Worm (Caenorhabditis elegans) whole organism, L1 larva: ENCODE data around the gene pptr-2.
A peak's percentile ranks its signal among the peaks of the same experiment; 100 is the strongest.

ENCODE experiments used
- C04F5.9 ChIP-seq: sonication (generic microtip); optimal IDR thresholded peaks from 2 replicates; lab custom pipeline; 2016; ENCODE audit warnings: missing genetic modification characterization, missing compliant biosample characterization
- F16B12.6 ChIP-seq: fragments of 150-350 bp; optimal IDR thresholded peaks from 2 replicates; lab custom pipeline; 2014; ENCODE audit warnings: missing biosample characterization, missing genetic modification characterization
- Y116A8C.19 ChIP-seq: sonication (generic microtip); optimal IDR thresholded peaks from 2 replicates; lab custom pipeline; 2016; ENCODE audit warnings: missing compliant biosample characterization, missing genetic modification characterization, borderline replicate concordance
- aha-1 ChIP-seq: fragments of 150-350 bp; optimal IDR thresholded peaks from 2 replicates; lab custom pipeline; 2014; ENCODE audit warnings: missing biosample characterization, missing genetic modification characterization
- aly-2 ChIP-seq: fragments of 150-350 bp; optimal IDR thresholded peaks from 2 replicates; lab custom pipeline; 2014; ENCODE audit warnings: missing biosample characterization, missing genetic modification characterization
- ceh-82 ChIP-seq, 3 experiments: fragments of 150-350 bp in 1 of 3; sonication (generic microtip) in 2 of 3; optimal IDR thresholded peaks; 2 replicates each; lab custom pipeline; 2014 to 2017; ENCODE audit warnings: missing biosample characterization in 3 of 3, missing genetic modification characterization in 3 of 3
- ceh-88 ChIP-seq: fragments of 200-800 bp; sonication (Bioruptor generic); IDR thresholded peaks from 2 replicates; pipeline ENCODE4 v1.3.6; 2022; ENCODE audit warnings: missing genetic modification characterization, missing compliant biosample characterization
- ceh-90 ChIP-seq: sonication (generic microtip); optimal IDR thresholded peaks from 2 replicates; lab custom pipeline; 2016; ENCODE audit warnings: missing genetic modification characterization, missing compliant biosample characterization
- dpl-1 ChIP-seq, 3 experiments: fragments of 150-350 bp in 2 of 3; sonication (generic microtip) in 1 of 3; optimal IDR thresholded peaks; 2 replicates each; lab custom pipeline; 2014 to 2017; ENCODE audit warnings: missing biosample characterization in 3 of 3, missing genetic modification characterization in 3 of 3, missing genetic modification reagents in 3 of 3
- efl-3 ChIP-seq: fragments of 200-800 bp; sonication (Bioruptor generic); optimal IDR thresholded peaks from 2 replicates; lab custom pipeline; 2018; ENCODE audit warnings: mild to moderate bottlenecking, missing genetic modification characterization, missing compliant biosample characterization
- egl-13 ChIP-seq: sonication (generic microtip); optimal IDR thresholded peaks from 2 replicates; lab custom pipeline; 2016; ENCODE audit warnings: missing genotype, missing genetic modification reagents, missing genetic modification characterization, missing compliant biosample characterization
- egl-27 ChIP-seq, 2 experiments: fragments of 150-350 bp in 1 of 2; sonication (generic microtip); optimal IDR thresholded peaks; 3 replicates each; lab custom pipeline; 2017 to 2018; ENCODE audit warnings: missing biosample characterization in 2 of 2, missing genetic modification characterization in 2 of 2, missing genetic modification reagents in 2 of 2
- elt-2 ChIP-seq: sonication (generic microtip); optimal IDR thresholded peaks from 2 replicates; lab custom pipeline; 2016; ENCODE audit warnings: missing genetic modification characterization, mild to moderate bottlenecking, inconsistent platforms, missing compliant biosample characterization, missing genetic modification reagents
- fkh-10 ChIP-seq: sonication (generic microtip); optimal IDR thresholded peaks from 2 replicates; lab custom pipeline; 2017; ENCODE audit warnings: missing biosample characterization, missing genetic modification reagents, missing genetic modification characterization
- fkh-4 ChIP-seq: sonication (generic microtip); optimal IDR thresholded peaks from 2 replicates; lab custom pipeline; 2016; ENCODE audit warnings: missing compliant biosample characterization, missing genetic modification characterization, borderline replicate concordance
- fos-1 ChIP-seq: fragments of 150-350 bp; optimal IDR thresholded peaks from 2 replicates; lab custom pipeline; 2014; ENCODE audit warnings: missing biosample characterization, missing genetic modification characterization
- hpl-2 ChIP-seq: fragments of 150-350 bp; optimal IDR thresholded peaks from 2 replicates; lab custom pipeline; 2014; ENCODE audit warnings: missing biosample characterization, missing genetic modification reagents, missing genetic modification characterization
- irx-1 ChIP-seq: sonication (generic microtip); optimal IDR thresholded peaks from 2 replicates; lab custom pipeline; 2016; ENCODE audit warnings: missing genetic modification characterization, missing compliant biosample characterization
- isw-1 ChIP-seq: fragments of 200-800 bp; sonication (Bioruptor generic); IDR thresholded peaks from 2 replicates; pipeline ENCODE4 v1.3.6; 2022; ENCODE audit warnings: missing genetic modification characterization, missing compliant biosample characterization
- jun-1 ChIP-seq: fragments of 150-350 bp; optimal IDR thresholded peaks from 2 replicates; lab custom pipeline; 2014; ENCODE audit warnings: missing biosample characterization, missing genetic modification reagents, missing genetic modification characterization
- lin-13 ChIP-seq: fragments of 150-350 bp; optimal IDR thresholded peaks from 2 replicates; lab custom pipeline; 2014; ENCODE audit warnings: missing biosample characterization, missing genetic modification reagents, missing genetic modification characterization
- lin-14 ChIP-seq: fragments of 200-800 bp; sonication (Bioruptor generic); optimal IDR thresholded peaks from 2 replicates; lab custom pipeline; 2018; ENCODE audit warnings: mild to moderate bottlenecking, missing genetic modification characterization, moderate library complexity, missing compliant biosample characterization
- lin-15B ChIP-seq: fragments of 150-350 bp; sonication (generic microtip); optimal IDR thresholded peaks from 3 replicates; lab custom pipeline; 2014; ENCODE audit warnings: missing biosample characterization, missing genetic modification characterization
- lin-39 ChIP-seq: fragments of 150-350 bp; optimal IDR thresholded peaks from 2 replicates; lab custom pipeline; 2014; ENCODE audit warnings: missing biosample characterization, missing genetic modification reagents, missing genetic modification characterization
- lir-3 ChIP-seq: sonication (generic microtip); optimal IDR thresholded peaks from 2 replicates; lab custom pipeline; 2016; ENCODE audit warnings: mild to moderate bottlenecking, missing genetic modification characterization, moderate library complexity, missing compliant biosample characterization; ENCODE audit not compliant: poor library complexity
- lsy-2 ChIP-seq, 2 experiments: fragments of 150-350 bp; optimal IDR thresholded peaks; 2 replicates each; lab custom pipeline; 2014; ENCODE audit warnings: missing biosample characterization in 2 of 2, missing genetic modification characterization in 2 of 2
- mab-9 ChIP-seq: fragments of 200-800 bp; sonication (Bioruptor generic); IDR thresholded peaks from 2 replicates; pipeline ENCODE4 v1.3.6; 2022; ENCODE audit warnings: missing genetic modification reagents, missing genetic modification characterization, missing compliant biosample characterization
- mdl-1 ChIP-seq, 2 experiments: fragments of 150-350 bp; optimal IDR thresholded peaks; 2 replicates each; lab custom pipeline; 2014 to 2017; ENCODE audit warnings: missing biosample characterization in 2 of 2, missing genetic modification characterization in 2 of 2, inconsistent platforms in 1 of 2
- mef-2 ChIP-seq: fragments of 150-350 bp; optimal IDR thresholded peaks from 2 replicates; lab custom pipeline; 2014; ENCODE audit warnings: missing biosample characterization, missing genetic modification characterization
- mep-1 ChIP-seq: fragments of 150-350 bp; optimal IDR thresholded peaks from 2 replicates; lab custom pipeline; 2014; ENCODE audit warnings: missing biosample characterization, missing genetic modification characterization
- nhr-11 ChIP-seq: fragments of 150-350 bp; optimal IDR thresholded peaks from 2 replicates; lab custom pipeline; 2014; ENCODE audit warnings: missing biosample characterization, missing genetic modification characterization
- nhr-12 ChIP-seq: sonication (generic microtip); optimal IDR thresholded peaks from 2 replicates; lab custom pipeline; 2017; ENCODE audit warnings: missing biosample characterization, missing genetic modification characterization
- nhr-19 ChIP-seq: fragments of 200-800 bp; sonication (Bioruptor generic); conservative IDR thresholded peaks from 2 replicates; pipeline ENCODE4 v1.3.6; 2022; ENCODE audit warnings: missing genetic modification characterization, missing compliant biosample characterization
- nhr-20 ChIP-seq: sonication (generic microtip); optimal IDR thresholded peaks from 2 replicates; lab custom pipeline; 2016; ENCODE audit warnings: mild to moderate bottlenecking, missing genetic modification characterization, missing compliant biosample characterization
- nhr-237 ChIP-seq: fragments of 150-350 bp; optimal IDR thresholded peaks from 2 replicates; lab custom pipeline; 2014; ENCODE audit warnings: missing biosample characterization, missing genetic modification characterization
- nhr-28 ChIP-seq: fragments of 150-350 bp; optimal IDR thresholded peaks from 2 replicates; lab custom pipeline; 2014; ENCODE audit warnings: missing biosample characterization, missing genetic modification characterization
- nhr-71 ChIP-seq: sonication (generic microtip); optimal IDR thresholded peaks from 2 replicates; lab custom pipeline; 2016; ENCODE audit warnings: mild to moderate bottlenecking, missing genetic modification characterization, moderate library complexity, missing compliant biosample characterization
- nhr-77 ChIP-seq: fragments of 150-350 bp; optimal IDR thresholded peaks from 2 replicates; lab custom pipeline; 2014; ENCODE audit warnings: missing biosample characterization, missing genetic modification characterization
- nhr-84 ChIP-seq: sonication (generic microtip); optimal IDR thresholded peaks from 2 replicates; lab custom pipeline; 2017; ENCODE audit warnings: missing biosample characterization, missing genetic modification characterization
- nhr-90 ChIP-seq: sonication (generic microtip); optimal IDR thresholded peaks from 2 replicates; lab custom pipeline; 2016; ENCODE audit warnings: mild to moderate bottlenecking, missing genetic modification characterization, missing compliant biosample characterization; ENCODE audit not compliant: poor library complexity
- pag-3 ChIP-seq: sonication (generic microtip); optimal IDR thresholded peaks from 2 replicates; lab custom pipeline; 2017; ENCODE audit warnings: missing genetic modification characterization, mild to moderate bottlenecking, missing compliant biosample characterization, antibody characterized with exemption, borderline replicate concordance; ENCODE audit not compliant: insufficient read depth
- pax-3 ChIP-seq: fragments of 200-800 bp; sonication (Bioruptor generic); optimal IDR thresholded peaks from 2 replicates; lab custom pipeline; 2018; ENCODE audit warnings: mild to moderate bottlenecking, missing genetic modification characterization, moderate library complexity, missing compliant biosample characterization
- pqm-1 ChIP-seq: sonication (generic microtip); optimal IDR thresholded peaks from 3 replicates; lab custom pipeline; 2017; ENCODE audit warnings: missing biosample characterization, missing genetic modification characterization
- skn-1 ChIP-seq: fragments of 150-350 bp; optimal IDR thresholded peaks from 2 replicates; lab custom pipeline; 2014; ENCODE audit warnings: missing biosample characterization, missing genetic modification characterization
- snpc-4 ChIP-seq: fragments of 150-350 bp; optimal IDR thresholded peaks from 2 replicates; lab custom pipeline; 2014; ENCODE audit warnings: missing biosample characterization, missing genetic modification characterization
- snu-23 ChIP-seq: sonication (generic microtip); optimal IDR thresholded peaks from 2 replicates; lab custom pipeline; 2016; ENCODE audit warnings: missing genetic modification characterization, missing compliant biosample characterization
- sox-4 ChIP-seq: sonication (generic microtip); optimal IDR thresholded peaks from 2 replicates; lab custom pipeline; 2016; ENCODE audit warnings: missing genetic modification characterization, missing compliant biosample characterization
- tbx-2 ChIP-seq: sonication (generic microtip); optimal IDR thresholded peaks from 2 replicates; lab custom pipeline; 2016; ENCODE audit warnings: missing genetic modification characterization, missing compliant biosample characterization
- tlp-1 ChIP-seq: fragments of 150-350 bp; optimal IDR thresholded peaks from 2 replicates; lab custom pipeline; 2014; ENCODE audit warnings: missing biosample characterization, missing genetic modification characterization
- unc-30 ChIP-seq: sonication (generic microtip); optimal IDR thresholded peaks from 2 replicates; lab custom pipeline; 2017; ENCODE audit warnings: missing biosample characterization, missing genetic modification characterization
- unc-62 ChIP-seq: fragments of 150-350 bp; optimal IDR thresholded peaks from 2 replicates; lab custom pipeline; 2014; ENCODE audit warnings: missing biosample characterization, missing genetic modification reagents, missing genetic modification characterization
- unc-98 ChIP-seq: fragments of 200-800 bp; sonication (Bioruptor generic); IDR thresholded peaks from 2 replicates; pipeline ENCODE4 v1.3.6; 2022; ENCODE audit warnings: missing genetic modification characterization, missing compliant biosample characterization
- xbp-1 ChIP-seq: sonication (generic microtip); optimal IDR thresholded peaks from 2 replicates; lab custom pipeline; 2016; ENCODE audit warnings: missing genetic modification characterization, missing compliant biosample characterization
- ztf-4 ChIP-seq: fragments of 150-350 bp; optimal IDR thresholded peaks from 2 replicates; lab custom pipeline; 2014; ENCODE audit warnings: missing biosample characterization, missing genetic modification characterization

Gene pptr-2

ce11 chrV:11000650-11001049 lies 34.1 kb downstream of the pptr-2 start, which contains the start of gene isy-1:
Gene isy-1 (minus strand): TSS chrV:11000699.
- no peak for TF ChIP-seq tbx-2 (tag; lab: Kevin White, UChicago)
- TF ChIP-seq lin-14 (GFP tag; lab: Kevin White, UChicago): peak; percentile 76
- TF ChIP-seq pqm-1 (tag; lab: Kevin White, UChicago): no peak
- TF ChIP-seq nhr-71: peak; percentile 81
- TF ChIP-seq nhr-19 (GFP tag; lab: Robert Waterston, UW): peak; percentile 73
- TF ChIP-seq efl-3 (GFP tag; lab: Kevin White, UChicago): no peak
- peak; percentile 24 for TF ChIP-seq pax-3 (tag; lab: Kevin White, UChicago)
- TF ChIP-seq nhr-12 (tag; lab: Kevin White, UChicago): no peak
- TF ChIP-seq ceh-82 (tag; optimal IDR thresholded peaks at IDR 0.05; lab: Kevin White, UChicago): peak; percentile 37 to 75 (median 71)
- no peak for TF ChIP-seq pag-3
- TF ChIP-seq fos-1 (tag; lab: Kevin White, UChicago): peak; percentile 51
- TF ChIP-seq xbp-1 (tag; lab: Kevin White, UChicago): peak; percentile 70
- TF ChIP-seq fkh-4 (tag; lab: Kevin White, UChicago): no peak
- TF ChIP-seq mef-2 (tag; lab: Kevin White, UChicago): no peak
- TF ChIP-seq egl-13 (tag; lab: Kevin White, UChicago): peak; percentile 25
- TF ChIP-seq snpc-4 (tag; lab: Kevin White, UChicago): peak; percentile 70
- TF ChIP-seq ceh-88 (GFP tag; lab: Robert Waterston, UW): no peak
- peak; percentile 80 for TF ChIP-seq snu-23 (GFP tag; lab: Kevin White, UChicago)
- TF ChIP-seq nhr-237 (tag; lab: Kevin White, UChicago): no peak
- TF ChIP-seq F16B12.6 (tag; lab: Kevin White, UChicago): peak; percentile 30
- TF ChIP-seq unc-62 (GFP tag; lab: Kevin White, UChicago): no peak
- no peak for TF ChIP-seq mab-9
- no peak for TF ChIP-seq unc-30 (tag; lab: Kevin White, UChicago)
- no peak for TF ChIP-seq tlp-1 (tag; lab: Kevin White, UChicago)
- TF ChIP-seq sox-4 (tag; lab: Kevin White, UChicago): peak; percentile 42
- TF ChIP-seq mep-1 (tag; lab: Kevin White, UChicago): peak; percentile 90
- TF ChIP-seq mdl-1 (tag; optimal IDR thresholded peaks at IDR 0.05; lab: Kevin White, UChicago): peak in 1 of 2 experiments; percentile 53
- TF ChIP-seq nhr-90 (tag; lab: Kevin White, UChicago): peak; percentile 53
- peak; percentile 91 for TF ChIP-seq lin-15B
- TF ChIP-seq irx-1 (tag; lab: Kevin White, UChicago): peak; percentile 29
- TF ChIP-seq lin-13: peak; percentile 48
- TF ChIP-seq C04F5.9 (tag; lab: Kevin White, UChicago): no peak
- no peak for TF ChIP-seq hpl-2
- TF ChIP-seq aly-2 (tag; lab: Kevin White, UChicago): no peak
- TF ChIP-seq nhr-84 (tag; lab: Kevin White, UChicago): no peak
- peak; percentile 74 for TF ChIP-seq nhr-20
- no peak for TF ChIP-seq ceh-90 (tag; lab: Kevin White, UChicago)
- no peak for TF ChIP-seq lin-39 (tag; lab: Kevin White, UChicago)
- no peak for TF ChIP-seq nhr-11 (tag; lab: Kevin White, UChicago)
- no peak for TF ChIP-seq aha-1
- peak; percentile 33 for TF ChIP-seq nhr-77 (tag; lab: Kevin White, UChicago)
- no peak for TF ChIP-seq ztf-4 (tag; lab: Kevin White, UChicago)
- no peak for TF ChIP-seq egl-27 (tag; optimal IDR thresholded peaks at IDR 0.05; lab: Kevin White, UChicago)
- TF ChIP-seq isw-1 (GFP tag; lab: Robert Waterston, UW): peak; percentile 59
- peak; percentile 92 to 96 (median 94) for TF ChIP-seq dpl-1 (GFP tag; optimal IDR thresholded peaks at IDR 0.05; lab: Kevin White, UChicago)
- TF ChIP-seq nhr-28 (tag; lab: Kevin White, UChicago): no peak
- TF ChIP-seq Y116A8C.19 (tag; lab: Kevin White, UChicago): no peak
- peak; percentile 81 to 90 for TF ChIP-seq lsy-2 (tag; optimal IDR thresholded peaks at IDR 0.05; lab: Kevin White, UChicago)
- TF ChIP-seq skn-1 (tag; lab: Kevin White, UChicago): peak; percentile 88
- peak; percentile 26 for TF ChIP-seq fkh-10 (GFP tag; lab: Kevin White, UChicago)
- no peak for TF ChIP-seq unc-98 (GFP tag; lab: Robert Waterston, UW)
- peak; percentile 23 for TF ChIP-seq jun-1
- TF ChIP-seq elt-2 (tag; lab: Kevin White, UChicago): no peak
- peak; percentile 29 for TF ChIP-seq lir-3 (tag; lab: Kevin White, UChicago)
